Worm (Caenorhabditis elegans) whole organism, early embryonic: ENCODE results near the gene wht-3.

Experiments used
- sea-1 ChIP-seq: fragments of 200-800 bp; sonication (Bioruptor generic); conservative IDR thresholded peaks from 2 replicates; pipeline ENCODE4 v1.3.6; 2022; ENCODE audit warnings: missing genetic modification characterization, missing compliant biosample characterization
- tra-4 ChIP-seq: sonication (generic microtip); optimal IDR thresholded peaks from 2 replicates; lab custom pipeline; 2017; ENCODE audit warnings: missing genetic modification characterization, missing compliant biosample characterization

DNA sequence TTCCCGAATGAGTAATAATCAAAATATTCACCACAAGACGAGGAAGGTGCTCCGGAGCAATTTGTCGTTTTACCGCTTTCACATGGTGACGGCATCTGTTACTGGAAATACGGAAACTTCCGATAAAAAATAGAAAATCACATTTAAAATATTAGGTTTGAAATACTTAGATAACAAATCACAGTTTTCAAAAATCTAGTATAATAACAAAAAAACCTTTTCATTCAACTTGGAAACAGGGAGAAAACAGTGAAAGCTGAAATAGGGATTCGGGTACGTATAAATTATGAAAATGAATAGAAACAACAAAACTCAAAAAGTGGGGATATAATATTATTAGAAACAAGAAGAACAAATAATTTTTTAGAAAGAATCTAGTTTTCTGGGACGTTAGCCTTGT is 29.9 kb upstream of the wht-3 start, which contains the start of gene C16C10.1:
- TF ChIP-seq tra-4, result no peak
- no peak for TF ChIP-seq sea-1
